Worm (Caenorhabditis elegans): ENCODE measurements around the gene ZK1307.9.

The ZK1307.9 gene

DNA sequence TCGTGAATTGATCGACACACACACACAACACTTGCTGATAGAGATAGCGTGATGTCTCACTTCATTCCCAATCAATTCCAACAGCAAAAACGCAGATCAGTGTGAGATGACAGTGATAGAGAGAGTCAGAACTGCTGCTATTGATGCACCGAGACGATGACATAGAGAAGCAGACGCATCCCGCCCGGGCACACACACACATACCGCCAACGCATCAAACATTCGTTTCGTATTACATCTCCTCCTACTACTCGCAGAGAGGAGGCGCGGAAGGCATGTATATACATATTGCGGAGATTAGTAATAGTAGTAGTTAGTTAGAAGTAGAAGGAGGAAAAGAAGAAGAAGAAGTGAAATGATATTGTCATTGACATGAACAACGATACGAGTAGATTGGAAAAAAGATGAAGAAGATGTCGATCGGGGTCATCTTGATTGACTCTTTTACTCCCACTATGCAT, 29.9 kb upstream of the ZK1307.9 start:
- TF ChIP-seq ama-1 (optimal IDR thresholded peaks at IDR 0.05) (peak; percentile 2), tra-1 (GFP tag; IDR thresholded peaks at IDR 0.05) (peak; percentile 53), madf-5 (GFP tag; IDR thresholded peaks at IDR 0.05) (no peak), nhr-77 (tag; optimal IDR thresholded peaks at IDR 0.05) (peak; percentile 3), hif-1 (tag; optimal IDR thresholded peaks at IDR 0.05) (no peak), dmd-8 (GFP tag; IDR thresholded peaks at IDR 0.05) (no peak), fkh-10 (GFP tag; optimal IDR thresholded peaks at IDR 0.05) (no peak), spr-1 (tag; optimal IDR thresholded peaks at IDR 0.05) (peak; percentile 24), saeg-2 (GFP tag; IDR thresholded peaks at IDR 0.05) (0 out of 2 replicates have a peak, but pooled peaks have one; percentile 18), daf-16 (GFP tag; optimal IDR thresholded peaks at IDR 0.05) (no peak), daf-16 (tag; optimal IDR thresholded peaks at IDR 0.05) (peak; percentile 68), F26F4.8 (GFP tag; conservative IDR thresholded peaks at IDR 0.05) (no peak), Y105C5A.15 (GFP tag; IDR thresholded peaks at IDR 0.05) (no peak), lsy-2 (tag; optimal IDR thresholded peaks at IDR 0.05) (peak; percentile 45 to 48), dmd-9 (GFP tag; IDR thresholded peaks at IDR 0.05) (no peak), ces-1 (GFP tag; optimal IDR thresholded peaks at IDR 0.05) (no peak), nhr-42 (GFP tag; IDR thresholded peaks at IDR 0.05) (no peak), tag-97 (GFP tag; IDR thresholded peaks at IDR 0.05) (no peak), php-3 (GFP tag; IDR thresholded peaks at IDR 0.05) (0 out of 2 replicates have a peak, but pooled peaks have one; percentile 36), T26A8.4 (GFP tag; IDR thresholded peaks at IDR 0.05) (peak; percentile 33), madf-9 (GFP tag; conservative IDR thresholded peaks at IDR 0.05) (peak; percentile 44; the same call in 1 of the 2 replicates), lin-38 (GFP tag; IDR thresholded peaks at IDR 0.05) (peak; percentile 36), dve-1 (tag; optimal IDR thresholded peaks at IDR 0.05; ENCODE audit: insufficient read depth) (peak; percentile 66), gei-8 (GFP tag; optimal IDR thresholded peaks at IDR 0.05) (no peak), mxl-3 (GFP tag; optimal IDR thresholded peaks at IDR 0.05) (peak; percentile 94), Y75B8A.6 (GFP tag; IDR thresholded peaks at IDR 0.05) (no peak), ceh-82 (tag; optimal IDR thresholded peaks at IDR 0.05) (no peak), ztf-11 (tag; optimal IDR thresholded peaks at IDR 0.05) (no peak), jun-1 (tag; optimal IDR thresholded peaks at IDR 0.05) (no peak), lin-29 (GFP tag; IDR thresholded peaks at IDR 0.05) (no peak), daf-19 (GFP tag; conservative IDR thresholded peaks at IDR 0.05) (no peak), zip-2 (tag; optimal IDR thresholded peaks at IDR 0.05) (no peak), mep-1 (tag; optimal IDR thresholded peaks at IDR 0.05) (peak; percentile 75), rbr-2 (tag; optimal IDR thresholded peaks at IDR 0.05) (no peak), pqm-1 (tag; optimal IDR thresholded peaks at IDR 0.05) (peak; percentile 41), F37D6.2 (tag; optimal IDR thresholded peaks at IDR 0.05) (no peak), unc-62 (GFP tag; optimal IDR thresholded peaks at IDR 0.05 in 1 of 2) (peak in 1 of 2 experiments; percentile 42), unc-62 (tag; optimal IDR thresholded peaks at IDR 0.05) (no peak), mdl-1 (tag; optimal IDR thresholded peaks at IDR 0.05) (peak in 1 of 2 experiments; percentile 74), lin-1 (GFP tag; IDR thresholded peaks at IDR 0.05) (peak; percentile 56; the same call in 1 of the 2 replicates), hlh-11 (tag; optimal IDR thresholded peaks at IDR 0.05) (peak; percentile 92), nhr-28 (tag; optimal IDR thresholded peaks at IDR 0.05) (peak; percentile 93), ZK337.2 (GFP tag; IDR thresholded peaks at IDR 0.05) (no peak), nhr-6 (tag; optimal IDR thresholded peaks at IDR 0.05) (no peak), mes-2 (tag; optimal IDR thresholded peaks at IDR 0.05; ENCODE audit: poor library complexity, severe bottlenecking) (peak; percentile 39), duxl-1 (tag; optimal IDR thresholded peaks at IDR 0.05; ENCODE audit: poor library complexity) (no peak), set-16 (GFP tag; IDR thresholded peaks at IDR 0.05) (peak; percentile 34; the same call in 1 of the 2 replicates), ceh-28 (tag; optimal IDR thresholded peaks at IDR 0.05) (peak; percentile 22), aly-2 (tag; optimal IDR thresholded peaks at IDR 0.05) (no peak), nhr-48 (tag; optimal IDR thresholded peaks at IDR 0.05) (no peak), dpl-1 (GFP tag; optimal IDR thresholded peaks at IDR 0.05) (peak; percentile 37), nhr-10 (tag; optimal IDR thresholded peaks at IDR 0.05) (no peak)
